Worm (Caenorhabditis elegans) whole organism, L4 larva: ENCODE data around the gene R160.4.
"Not testable (repeated sequence)": the region's sequence is repeated elsewhere in the genome, so short reads cannot be mapped to it uniquely, and the experiment has no call there.

Source experiments
- F44E2.7 ChIP-seq: fragments of 200-800 bp; sonication (Bioruptor generic); IDR thresholded peaks from 2 replicates; pipeline ENCODE4 v2.1.2; 2022; ENCODE audit warnings: missing genetic modification characterization, missing compliant biosample characterization
- Y75B8A.6 ChIP-seq: fragments of 200-800 bp; sonication (Bioruptor generic); IDR thresholded peaks from 2 replicates; pipeline ENCODE4 v1.3.6; 2022; ENCODE audit warnings: missing genetic modification reagents, missing genetic modification characterization, missing compliant biosample characterization
- daf-16 ChIP-seq, 3 experiments: sonication (generic microtip); optimal IDR thresholded peaks; 2 replicates each; lab custom pipeline; 2016 to 2017; ENCODE audit warnings: missing genetic modification characterization in 3 of 3, missing genetic modification reagents in 3 of 3, mild to moderate bottlenecking in 2 of 3, missing compliant biosample characterization in 2 of 3, missing biosample characterization in 1 of 3, moderate library complexity in 1 of 3
- dmd-9 ChIP-seq: fragments of 200-800 bp; sonication (Bioruptor generic); IDR thresholded peaks from 2 replicates; pipeline ENCODE4 v1.3.6; 2022; ENCODE audit warnings: missing genetic modification reagents, missing genetic modification characterization, missing compliant biosample characterization
- dpl-1 ChIP-seq: fragments of 150-350 bp; optimal IDR thresholded peaks from 2 replicates; lab custom pipeline; 2014; ENCODE audit warnings: missing biosample characterization, missing genetic modification reagents, missing genetic modification characterization
- duxl-1 ChIP-seq: sonication (generic microtip); optimal IDR thresholded peaks from 2 replicates; lab custom pipeline; 2016; ENCODE audit warnings: mild to moderate bottlenecking, missing genetic modification characterization, moderate library complexity, missing compliant biosample characterization; ENCODE audit not compliant: poor library complexity
- fkh-10 ChIP-seq: fragments of 150-350 bp; optimal IDR thresholded peaks from 2 replicates; lab custom pipeline; 2014; ENCODE audit warnings: missing biosample characterization, missing genetic modification reagents, missing genetic modification characterization
- jun-1 ChIP-seq: fragments of 150-350 bp; optimal IDR thresholded peaks from 2 replicates; lab custom pipeline; 2014; ENCODE audit warnings: missing biosample characterization, missing genetic modification reagents, missing genetic modification characterization
- nhr-28 ChIP-seq: fragments of 150-350 bp; optimal IDR thresholded peaks from 2 replicates; lab custom pipeline; 2014; ENCODE audit warnings: missing biosample characterization, missing genetic modification characterization
- nhr-77 ChIP-seq: fragments of 150-350 bp; optimal IDR thresholded peaks from 2 replicates; lab custom pipeline; 2014; ENCODE audit warnings: missing biosample characterization, missing genetic modification characterization

DNA sequence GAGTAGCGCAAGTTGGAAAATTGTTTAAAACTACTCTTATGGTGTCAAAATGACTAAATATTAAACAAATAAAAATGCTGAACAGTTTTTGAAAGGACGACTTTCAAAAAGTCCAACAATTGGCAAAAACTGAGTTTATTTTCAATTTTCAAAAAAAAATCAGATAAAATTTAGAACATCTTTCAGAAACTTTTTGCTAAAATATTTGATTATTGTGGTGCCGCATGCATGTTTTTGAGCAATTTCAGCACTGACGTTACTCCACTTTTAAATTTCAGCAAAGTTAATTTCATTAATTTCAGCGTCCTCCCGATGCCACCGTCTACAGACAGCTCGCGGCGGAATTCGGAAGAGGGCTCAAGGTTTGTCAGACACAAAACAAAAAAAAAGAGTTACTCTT, 29.4 kb downstream of the R160.4 start, which contains the start of gene cst-1:
- not testable (repeated sequence) for TF ChIP-seq jun-1; duxl-1 (tag; lab: Kevin White, UChicago); nhr-28 (tag; lab: Kevin White, UChicago); Y75B8A.6 (GFP tag; lab: Robert Waterston, UW); nhr-77 (tag; lab: Kevin White, UChicago); dmd-9 (GFP tag; lab: Robert Waterston, UW); fkh-10 (GFP tag; lab: Kevin White, UChicago); dpl-1 (GFP tag; lab: Kevin White, UChicago); F44E2.7 (GFP tag; lab: Robert Waterston, UW); daf-16 (GFP tag; optimal IDR thresholded peaks at IDR 0.05; lab: Kevin White, UChicago); daf-16 (tag; optimal IDR thresholded peaks at IDR 0.05; lab: Kevin White, UChicago)
